Fruit fly (Drosophila melanogaster): ENCODE results near the gene Sirt4.

Sirt4 gene

dm6 chrX:5616270-5616669 lies 49.5 kb downstream of the Sirt4 start, which contains the start of gene CG34434:
Gene CG34434 (minus strand): TSS chrX:5616370.
- TF ChIP-seq CG8632 (GFP tag; optimal IDR thresholded peaks at IDR 0.05) (no peak), CG32006 (GFP tag; optimal IDR thresholded peaks at IDR 0.05) (no peak), pdm3 (GFP tag; optimal IDR thresholded peaks at IDR 0.05) (no peak), CG3032 (tag; optimal IDR thresholded peaks at IDR 0.05) (no peak), Ets96B (tag; optimal IDR thresholded peaks at IDR 0.05) (no peak), CG7368 (GFP tag; optimal IDR thresholded peaks at IDR 0.05) (no peak), CG6163 (GFP tag; IDR thresholded peaks at IDR 0.05) (no peak), CG11294 (GFP tag; IDR thresholded peaks at IDR 0.05) (no peak), CG34406 (GFP tag; optimal IDR thresholded peaks at IDR 0.05) (no peak), CG11902 (GFP tag; optimal IDR thresholded peaks at IDR 0.05) (no peak), Smox (GFP tag; optimal IDR thresholded peaks at IDR 0.05) (no peak), OdsH (GFP tag; optimal IDR thresholded peaks at IDR 0.05) (no peak), Eip93F (GFP tag; optimal IDR thresholded peaks at IDR 0.05) (no peak), lz (GFP tag; optimal IDR thresholded peaks at IDR 0.05) (no peak), CG16779 (tag; optimal IDR thresholded peaks at IDR 0.05) (no peak)

Measured in whole organism, prepupa.